Worm (Caenorhabditis elegans): ENCODE measurements around the gene bris-1.

bris-1 gene

DNA sequence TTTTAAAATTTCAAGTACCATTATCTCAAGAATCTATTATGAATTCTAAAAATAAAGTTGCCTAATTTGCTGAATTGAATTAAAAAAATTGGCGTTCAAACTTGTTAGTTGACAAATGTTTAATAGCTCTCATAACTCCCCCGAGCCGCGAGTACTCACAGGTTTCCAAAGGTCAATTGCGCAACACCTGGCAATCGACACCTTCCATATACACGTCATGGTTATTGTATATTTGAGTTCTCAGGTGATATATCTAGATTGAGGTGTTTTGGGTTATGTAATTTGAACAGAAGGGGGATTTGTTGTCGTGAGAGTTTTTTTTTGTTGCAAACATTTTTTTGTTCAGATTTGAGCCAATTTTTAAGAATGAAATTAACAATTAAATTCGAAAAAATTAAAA lies 25.5 kb upstream of the bris-1 start:
- TF ChIP-seq skn-1 (tag; optimal IDR thresholded peaks at IDR 0.05) (no peak), ceh-28 (tag; optimal IDR thresholded peaks at IDR 0.05) (no peak)

- TF ChIP-seq pqm-1 (tag; optimal IDR thresholded peaks at IDR 0.05), result no peak
- TF ChIP-seq egl-5 (tag; optimal IDR thresholded peaks at IDR 0.05), result no peak
- TF ChIP-seq snpc-4 (tag; optimal IDR thresholded peaks at IDR 0.05), result no peak
- no peak for TF ChIP-seq fkh-10 (GFP tag; optimal IDR thresholded peaks at IDR 0.05)
- TF ChIP-seq elt-2 (tag; optimal IDR thresholded peaks at IDR 0.05), result no peak
- no peak for TF ChIP-seq nhr-43 (tag; optimal IDR thresholded peaks at IDR 0.05; ENCODE audit: poor library complexity, severe bottlenecking)
- no peak for TF ChIP-seq unc-62 (GFP tag; optimal IDR thresholded peaks at IDR 0.05)
- TF ChIP-seq elt-1 (tag; optimal IDR thresholded peaks at IDR 0.05), result no peak
- TF ChIP-seq unc-39 (tag; optimal IDR thresholded peaks at IDR 0.05), result no peak
- TF ChIP-seq nhr-25 (tag; optimal IDR thresholded peaks at IDR 0.05), result no peak
- no peak for TF ChIP-seq nhr-28 (tag; optimal IDR thresholded peaks at IDR 0.05)
- no peak for TF ChIP-seq lsy-12 (tag; optimal IDR thresholded peaks at IDR 0.05)
- TF ChIP-seq nhr-12 (tag; optimal IDR thresholded peaks at IDR 0.05), result no peak
- no peak for TF ChIP-seq fkh-2 (tag; optimal IDR thresholded peaks at IDR 0.05)
- TF ChIP-seq sea-2 (GFP tag; optimal IDR thresholded peaks at IDR 0.05), result no peak
- no peak for TF ChIP-seq nfya-1 (tag; optimal IDR thresholded peaks at IDR 0.05; ENCODE audit: insufficient read depth)
These were observed 24.9 kb upstream of the bris-1 start for ce11 chrIV:3844004-3844403.

- no peak for TF ChIP-seq nhr-25 (tag; optimal IDR thresholded peaks at IDR 0.05)
- no peak for TF ChIP-seq nhr-11 (tag; optimal IDR thresholded peaks at IDR 0.05)
- no peak for TF ChIP-seq daf-12 (tag; optimal IDR thresholded peaks at IDR 0.05)
- no peak for TF ChIP-seq elt-2 (tag; optimal IDR thresholded peaks at IDR 0.05)
- no peak for TF ChIP-seq tbx-2 (tag; optimal IDR thresholded peaks at IDR 0.05)
- TF ChIP-seq nhr-77 (tag; optimal IDR thresholded peaks at IDR 0.05), result no peak
- no peak for TF ChIP-seq egl-5 (tag; optimal IDR thresholded peaks at IDR 0.05)
- TF ChIP-seq egl-27 (tag; optimal IDR thresholded peaks at IDR 0.05), result no peak
- no peak for TF ChIP-seq nhr-43 (tag; optimal IDR thresholded peaks at IDR 0.05; ENCODE audit: poor library complexity, severe bottlenecking)
- TF ChIP-seq ceh-16 (tag; optimal IDR thresholded peaks at IDR 0.05), result no peak
- no peak for TF ChIP-seq elt-1 (tag; optimal IDR thresholded peaks at IDR 0.05)
These were observed 23.9 kb upstream of the bris-1 start for ce11 chrIV:3843019-3843527.

- no peak for TF ChIP-seq nhr-67 (tag; optimal IDR thresholded peaks at IDR 0.05)
- no peak for TF ChIP-seq nhr-12 (tag; optimal IDR thresholded peaks at IDR 0.05)
- TF ChIP-seq ceh-16 (tag; optimal IDR thresholded peaks at IDR 0.05), result no peak
- no peak for TF ChIP-seq pha-4 (tag; optimal IDR thresholded peaks at IDR 0.05)
- TF ChIP-seq nfya-1 (tag; optimal IDR thresholded peaks at IDR 0.05; ENCODE audit: insufficient read depth), result no peak
- TF ChIP-seq fkh-2 (tag; optimal IDR thresholded peaks at IDR 0.05), result no peak
- no peak for TF ChIP-seq nhr-28 (tag; optimal IDR thresholded peaks at IDR 0.05)
- TF ChIP-seq elt-2 (tag; optimal IDR thresholded peaks at IDR 0.05), result no peak
- TF ChIP-seq ztf-11 (tag; optimal IDR thresholded peaks at IDR 0.05), result no peak
- TF ChIP-seq unc-39 (tag; optimal IDR thresholded peaks at IDR 0.05), result no peak
- no peak for TF ChIP-seq hmg-11 (tag; optimal IDR thresholded peaks at IDR 0.05)
- TF ChIP-seq skn-1 (tag; optimal IDR thresholded peaks at IDR 0.05), result no peak
- TF ChIP-seq sea-2 (GFP tag; optimal IDR thresholded peaks at IDR 0.05), result no peak
- no peak for TF ChIP-seq eor-1 (tag; optimal IDR thresholded peaks at IDR 0.05)
- no peak for TF ChIP-seq ceh-28 (tag; optimal IDR thresholded peaks at IDR 0.05)
- TF ChIP-seq nhr-11 (tag; optimal IDR thresholded peaks at IDR 0.05), result no peak
- TF ChIP-seq snpc-4 (tag; optimal IDR thresholded peaks at IDR 0.05), result no peak
- TF ChIP-seq fkh-10 (GFP tag; optimal IDR thresholded peaks at IDR 0.05), result no peak
These were observed 22.5 kb upstream of the bris-1 start for ce11 chrIV:3841607-3842006.

- TF ChIP-seq R02D3.7 (tag; optimal IDR thresholded peaks at IDR 0.05), result no peak
- no peak for TF ChIP-seq ceh-9 (tag; optimal IDR thresholded peaks at IDR 0.05)
- no peak for TF ChIP-seq unc-39 (tag; optimal IDR thresholded peaks at IDR 0.05)
- no peak for TF ChIP-seq snpc-4 (tag; optimal IDR thresholded peaks at IDR 0.05)
- no peak for TF ChIP-seq pha-4 (tag; optimal IDR thresholded peaks at IDR 0.05)
- TF ChIP-seq mml-1 (tag; optimal IDR thresholded peaks at IDR 0.05), result no peak
- TF ChIP-seq fkh-2 (tag; optimal IDR thresholded peaks at IDR 0.05), result no peak
- no peak for TF ChIP-seq hmg-11 (tag; optimal IDR thresholded peaks at IDR 0.05)
- no peak for TF ChIP-seq lsy-12 (tag; optimal IDR thresholded peaks at IDR 0.05)
These were observed 21.4 kb upstream of the bris-1 start for ce11 chrIV:3840480-3840879.
